Worm (Caenorhabditis elegans) whole organism, young adult: ENCODE results near the gene C16A3.6.

Experiments used
- T07F8.4 ChIP-seq: sonication (generic microtip); optimal IDR thresholded peaks from 2 replicates; lab custom pipeline; 2016; ENCODE audit warnings: mild to moderate bottlenecking, missing genetic modification characterization, moderate library complexity, missing compliant biosample characterization
- ama-1 ChIP-seq, 3 experiments: fragments of 150-350 bp in 1 of 3; sonication (generic microtip) in 2 of 3; optimal IDR thresholded peaks; 2 replicates each; lab custom pipeline; 2014 to 2018; ENCODE audit warnings: missing biosample characterization in 2 of 3, missing genetic modification characterization in 2 of 3, missing genetic modification reagents in 2 of 3
- lin-54 ChIP-seq: fragments of 200-800 bp; sonication (Bioruptor generic); optimal IDR thresholded peaks from 2 replicates; lab custom pipeline; 2018; ENCODE audit warnings: mild to moderate bottlenecking, missing genetic modification characterization, missing compliant biosample characterization

ce11 chrIII:6396381-6396780, 17.4 kb downstream of the C16A3.6 start:
- TF ChIP-seq lin-54 (GFP tag; lab: Kevin White, UChicago): no peak
- TF ChIP-seq ama-1 (optimal IDR thresholded peaks at IDR 0.05; lab: Kevin White, UChicago): no peak
- TF ChIP-seq ama-1 (GFP tag; optimal IDR thresholded peaks at IDR 0.05; lab: Kevin White, UChicago): no peak
- TF ChIP-seq T07F8.4 (tag; lab: Kevin White, UChicago): no peak
